Fruit fly (Drosophila melanogaster) whole organism, embryonic: ENCODE data around the gene Sf3b3.

ENCODE experiments used
- CG10543 ChIP-seq: fragments of 200-800 bp; sonication (Bioruptor generic); optimal IDR thresholded peaks from 3 replicates; lab custom pipeline; 2017; ENCODE audit warnings: missing biosample characterization, mild to moderate bottlenecking, missing genetic modification characterization, moderate library complexity
- CG11093 ChIP-seq: fragments of 200-800 bp; sonication (Bioruptor generic); IDR thresholded peaks from 3 replicates; pipeline ENCODE4 v1.3.6; 2022; ENCODE audit warnings: missing biosample characterization, missing genetic modification characterization
- CG11398 ChIP-seq: fragments of 200-800 bp; sonication (Bioruptor generic); optimal IDR thresholded peaks from 2 replicates; lab custom pipeline; 2016; ENCODE audit warnings: missing biosample characterization, missing genetic modification characterization
- CG13624 ChIP-seq: fragments of 200-800 bp; sonication (Bioruptor generic); optimal IDR thresholded peaks from 2 replicates; lab custom pipeline; 2016; ENCODE audit warnings: missing biosample characterization, missing genetic modification characterization
- CG15269 ChIP-seq: fragments of 200-800 bp; sonication (Bioruptor generic); optimal IDR thresholded peaks from 2 replicates; lab custom pipeline; 2018; ENCODE audit warnings: missing biosample characterization, mild to moderate bottlenecking, missing genetic modification characterization, moderate library complexity
- CG1647 ChIP-seq: fragments of 200-800 bp; sonication (Bioruptor generic); optimal IDR thresholded peaks from 3 replicates; lab custom pipeline; 2016; ENCODE audit warnings: missing biosample characterization, missing genetic modification characterization
- CG17612 ChIP-seq: fragments of 200-800 bp; sonication (Bioruptor generic); IDR thresholded peaks from 2 replicates; pipeline ENCODE4 v1.3.6; 2022; ENCODE audit warnings: missing biosample characterization, missing genetic modification characterization
- CG17802 ChIP-seq: fragments of 200-800 bp; sonication (Bioruptor generic); optimal IDR thresholded peaks from 2 replicates; lab custom pipeline; 2018; ENCODE audit warnings: missing biosample characterization, mild to moderate bottlenecking, missing genetic modification characterization, moderate library complexity
- CG31388 ChIP-seq: fragments of 200-800 bp; sonication (Bioruptor generic); optimal IDR thresholded peaks from 2 replicates; lab custom pipeline; 2016; ENCODE audit warnings: missing biosample characterization, missing genetic modification characterization
- CG32772 ChIP-seq: fragments of 200-800 bp; sonication (Bioruptor generic); IDR thresholded peaks from 2 replicates; pipeline ENCODE4 v1.3.6; 2022; ENCODE audit warnings: missing biosample characterization, missing genetic modification characterization
- CG3281 ChIP-seq: fragments of 200-800 bp; sonication (Bioruptor generic); optimal IDR thresholded peaks from 3 replicates; lab custom pipeline; 2017; ENCODE audit warnings: missing biosample characterization, mild to moderate bottlenecking, missing genetic modification characterization
- CG33557 ChIP-seq: fragments of 200-800 bp; sonication (Bioruptor generic); optimal IDR thresholded peaks from 2 replicates; lab custom pipeline; 2019; ENCODE audit warnings: missing biosample characterization, mild to moderate bottlenecking, missing genetic modification characterization, moderate library complexity
- CG4328 ChIP-seq: fragments of 200-800 bp; sonication (Bioruptor generic); optimal IDR thresholded peaks from 3 replicates; lab custom pipeline; 2017; ENCODE audit warnings: missing biosample characterization, missing genetic modification reagents, missing genetic modification characterization
- CG6254 ChIP-seq: fragments of 200-800 bp; sonication (Bioruptor generic); optimal IDR thresholded peaks from 3 replicates; lab custom pipeline; 2017; ENCODE audit warnings: mild to moderate bottlenecking, missing biosample characterization, missing genetic modification reagents, missing genetic modification characterization
- CG9609 ChIP-seq: fragments of 200-800 bp; sonication (Bioruptor generic); optimal IDR thresholded peaks from 3 replicates; lab custom pipeline; 2016; ENCODE audit warnings: missing biosample characterization, missing genetic modification characterization
- CG9932 ChIP-seq: fragments of 200-800 bp; sonication (Bioruptor generic); IDR thresholded peaks from 2 replicates; pipeline ENCODE4 v1.3.6; 2022; ENCODE audit warnings: missing biosample characterization, missing genetic modification characterization
- CrebB ChIP-seq: fragments of 200-800 bp; sonication (Bioruptor generic); optimal IDR thresholded peaks from 3 replicates; lab custom pipeline; 2018; ENCODE audit warnings: missing biosample characterization, mild to moderate bottlenecking, missing genetic modification characterization
- Doc2 ChIP-seq: fragments of 200-800 bp; sonication (Bioruptor generic); IDR thresholded peaks from 2 replicates; pipeline ENCODE4 v1.3.6; 2022; ENCODE audit warnings: missing biosample characterization, missing genetic modification characterization
- Drgx ChIP-seq: fragments of 200-800 bp; sonication (Bioruptor generic); IDR thresholded peaks from 2 replicates; pipeline ENCODE4 v1.3.6; 2022; ENCODE audit warnings: missing biosample characterization, missing genetic modification characterization
- E2f1 ChIP-seq: fragments of 200-800 bp; sonication (Bioruptor generic); IDR thresholded peaks from 2 replicates; pipeline ENCODE4 v1.3.6; 2022; ENCODE audit warnings: missing biosample characterization, missing genetic modification characterization
- Ets65A ChIP-seq: fragments of 200-800 bp; sonication (Bioruptor generic); peaks from one replicate; lab custom pipeline; 2016; ENCODE audit warnings: missing biosample characterization, missing genetic modification characterization
- Fer1 ChIP-seq: fragments of 200-800 bp; sonication (Bioruptor generic); optimal IDR thresholded peaks from 2 replicates; lab custom pipeline; 2017; ENCODE audit warnings: missing biosample characterization, mild to moderate bottlenecking, missing genetic modification characterization
- Gug ChIP-seq: fragments of 200-800 bp; sonication (Bioruptor generic); IDR thresholded peaks from 4 replicates; pipeline ENCODE4 v1.3.6; 2022; ENCODE audit warnings: missing biosample characterization, missing genetic modification characterization
- HmgD ChIP-seq: fragments of 200-800 bp; sonication (Bioruptor generic); optimal IDR thresholded peaks from 3 replicates; lab custom pipeline; 2016; ENCODE audit warnings: missing biosample characterization, missing genetic modification characterization
- Jarid2 ChIP-seq: fragments of 200-800 bp; sonication (Bioruptor generic); optimal IDR thresholded peaks from 3 replicates; lab custom pipeline; 2017; ENCODE audit warnings: mild to moderate bottlenecking, missing biosample characterization, missing genetic modification reagents, missing genetic modification characterization
- Mad ChIP-seq: fragments of 200-800 bp; sonication (Bioruptor generic); optimal IDR thresholded peaks from 2 replicates; lab custom pipeline; 2016; ENCODE audit warnings: missing biosample characterization, missing genetic modification characterization
- NC2β ChIP-seq: fragments of 200-800 bp; sonication (Bioruptor generic); optimal IDR thresholded peaks from 2 replicates; lab custom pipeline; 2016; ENCODE audit warnings: missing biosample characterization, missing genetic modification characterization
- Nf-YB ChIP-seq: fragments of 200-800 bp; sonication (Bioruptor generic); optimal IDR thresholded peaks from 3 replicates; lab custom pipeline; 2019; ENCODE audit warnings: missing biosample characterization, mild to moderate bottlenecking, missing genetic modification characterization, moderate library complexity
- Oaz ChIP-seq: fragments of 200-800 bp; sonication (Bioruptor generic); IDR thresholded peaks from 2 replicates; pipeline ENCODE4 v1.3.6; 2022; ENCODE audit warnings: missing biosample characterization, missing genetic modification characterization
- Oli ChIP-seq: fragments of 200-800 bp; sonication (Bioruptor generic); optimal IDR thresholded peaks from 2 replicates; lab custom pipeline; 2018; ENCODE audit warnings: missing biosample characterization, mild to moderate bottlenecking, missing genetic modification characterization, moderate library complexity
- Rx ChIP-seq: fragments of 200-800 bp; sonication (Bioruptor generic); IDR thresholded peaks from 2 replicates; pipeline ENCODE4 v1.3.6; 2022; ENCODE audit warnings: missing biosample characterization, missing genetic modification characterization
- amos ChIP-seq: fragments of 200-800 bp; sonication (Bioruptor generic); IDR thresholded peaks from 2 replicates; pipeline ENCODE4 v1.3.6; 2022; ENCODE audit warnings: missing biosample characterization, missing genetic modification characterization; ENCODE audit not compliant: partially characterized antibody
- croc ChIP-seq: fragments of 200-800 bp; sonication (Bioruptor generic); conservative IDR thresholded peaks from 3 replicates; pipeline ENCODE4 v1.3.6; 2022; ENCODE audit warnings: missing biosample characterization, missing genetic modification characterization
- danr ChIP-seq: fragments of 200-800 bp; sonication (Bioruptor generic); IDR thresholded peaks from 2 replicates; pipeline ENCODE4 v1.3.6; 2022; ENCODE audit warnings: missing biosample characterization, missing genetic modification characterization
- dysf ChIP-seq: fragments of 200-800 bp; sonication (Bioruptor generic); IDR thresholded peaks from 3 replicates; pipeline ENCODE4 v1.3.6; 2022; ENCODE audit warnings: missing biosample characterization, missing genetic modification characterization
- emc ChIP-seq: fragments of 200-800 bp; sonication (Bioruptor generic); optimal IDR thresholded peaks from 2 replicates; lab custom pipeline; 2016; ENCODE audit warnings: missing biosample characterization, missing genetic modification characterization
- exex ChIP-seq: fragments of 200-800 bp; sonication (Bioruptor generic); optimal IDR thresholded peaks from 4 replicates; lab custom pipeline; 2018; ENCODE audit warnings: missing biosample characterization, mild to moderate bottlenecking, missing genetic modification characterization, moderate library complexity
- fd3F ChIP-seq: fragments of 200-800 bp; sonication (Bioruptor generic); optimal IDR thresholded peaks from 2 replicates; lab custom pipeline; 2018; ENCODE audit warnings: missing biosample characterization, mild to moderate bottlenecking, missing genetic modification characterization, moderate library complexity
- fd64A ChIP-seq: fragments of 200-800 bp; sonication (Bioruptor generic); optimal IDR thresholded peaks from 3 replicates; lab custom pipeline; 2018; ENCODE audit warnings: missing biosample characterization, mild to moderate bottlenecking, missing genetic modification characterization
- gsb-n ChIP-seq: fragments of 200-800 bp; sonication (Bioruptor generic); optimal IDR thresholded peaks from 3 replicates; lab custom pipeline; 2018; ENCODE audit warnings: missing biosample characterization, mild to moderate bottlenecking, missing genetic modification characterization
- her ChIP-seq: fragments of 200-800 bp; sonication (Bioruptor generic); optimal IDR thresholded peaks from 2 replicates; lab custom pipeline; 2016; ENCODE audit warnings: missing biosample characterization, missing genetic modification characterization
- otp ChIP-seq: fragments of 200-800 bp; sonication (Bioruptor generic); IDR thresholded peaks from 3 replicates; pipeline ENCODE4, ENCODE4 v1.3.6; 2022; ENCODE audit warnings: missing biosample characterization, missing genetic modification characterization
- pfk ChIP-seq: fragments of 200-800 bp; sonication (Bioruptor generic); optimal IDR thresholded peaks from 2 replicates; lab custom pipeline; 2018; ENCODE audit warnings: missing biosample characterization, mild to moderate bottlenecking, missing genetic modification characterization, moderate library complexity
- pnt ChIP-seq: fragments of 200-800 bp; sonication (Bioruptor generic); optimal IDR thresholded peaks from 3 replicates; lab custom pipeline; 2016; ENCODE audit warnings: missing biosample characterization, missing genetic modification characterization
- sr ChIP-seq: fragments of 200-800 bp; sonication (Bioruptor generic); IDR thresholded peaks from 3 replicates; pipeline ENCODE4 v1.3.6; 2022; ENCODE audit warnings: missing biosample characterization, missing genetic modification characterization
- ssp ChIP-seq: fragments of 200-800 bp; sonication (Bioruptor generic); IDR thresholded peaks from 2 replicates; pipeline ENCODE4 v1.3.6; 2022; ENCODE audit warnings: missing biosample characterization, missing genetic modification characterization
- tap ChIP-seq: fragments of 200-800 bp; optimal IDR thresholded peaks from 3 replicates; lab custom pipeline; 2019; ENCODE audit warnings: missing biosample characterization, mild to moderate bottlenecking, missing genetic modification characterization, moderate library complexity
- trem ChIP-seq: fragments of 200-800 bp; optimal IDR thresholded peaks from 3 replicates; lab custom pipeline; 2019; ENCODE audit warnings: missing biosample characterization, mild to moderate bottlenecking, missing genetic modification characterization, moderate library complexity
- tx ChIP-seq: fragments of 200-800 bp; sonication (Bioruptor generic); optimal IDR thresholded peaks from 2 replicates; lab custom pipeline; 2016; ENCODE audit warnings: missing biosample characterization, missing genetic modification characterization
- zfh2 ChIP-seq: fragments of 200-800 bp; sonication (Bioruptor generic); optimal IDR thresholded peaks from 2 replicates; lab custom pipeline; 2016; ENCODE audit warnings: missing biosample characterization, missing genetic modification characterization

The Sf3b3 gene

DNA sequence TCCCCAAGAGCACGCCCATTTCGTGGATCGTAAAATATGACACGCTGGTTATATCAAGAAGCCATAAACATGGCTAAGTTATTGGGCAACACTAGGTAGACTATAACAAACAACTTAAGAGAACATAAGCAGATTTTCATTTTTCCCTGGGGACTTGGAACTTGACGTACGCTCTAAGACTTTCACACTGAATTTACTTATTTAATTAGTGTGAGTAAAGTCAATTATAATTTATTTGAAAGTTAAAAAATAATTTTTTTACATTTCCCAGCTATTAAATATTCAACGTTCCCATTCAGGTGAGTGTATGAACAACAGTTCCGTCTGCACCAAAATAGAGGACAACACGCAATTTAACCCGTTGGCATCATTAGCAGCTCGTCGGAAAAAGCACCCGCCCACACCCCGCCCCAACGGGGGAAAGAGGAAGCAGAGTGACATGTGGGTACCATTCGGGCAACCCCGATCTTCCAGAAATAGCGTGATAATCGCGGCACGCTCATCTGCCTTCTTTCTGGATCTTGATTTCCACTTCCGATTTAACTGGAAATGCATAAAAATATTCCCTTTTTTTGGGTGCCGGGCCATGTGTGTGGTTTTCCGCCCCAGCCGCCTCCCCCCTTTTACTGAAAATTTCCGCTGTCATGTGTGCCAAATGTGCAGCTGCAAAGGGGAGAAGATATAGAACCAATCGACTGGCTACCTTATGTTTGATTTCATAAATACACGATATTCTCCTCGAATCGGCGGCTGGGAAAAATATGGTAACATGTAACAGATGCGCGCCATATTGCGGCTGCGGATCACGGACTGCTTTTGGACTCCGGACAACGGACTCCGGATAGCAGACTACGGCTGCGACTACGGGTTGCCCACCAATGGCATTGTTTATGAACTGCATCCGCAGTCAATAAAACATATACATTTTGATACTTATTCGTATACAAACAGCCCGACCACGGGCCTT is 17.7 kb downstream of the Sf3b3 start (continued):
- TF ChIP-seq fd64A (GFP tag; lab: Kevin White, UChicago) = no peak
- TF ChIP-seq Oli (tag; lab: Kevin White, UChicago) = no peak
- TF ChIP-seq Doc2 (GFP tag; lab: Robert Waterston, UW) = no peak
- no peak for TF ChIP-seq CG6254
- peak; percentile 72 for TF ChIP-seq CG32772 (GFP tag; lab: Robert Waterston, UW)
- TF ChIP-seq dysf = peak; percentile 52; the same call in 2 of the 3 replicates
- TF ChIP-seq Mad (GFP tag; lab: Kevin White, UChicago) = no peak
- TF ChIP-seq Gug = no peak
- TF ChIP-seq croc (GFP tag; lab: Robert Waterston, UW) = no peak
- TF ChIP-seq CG13624 (GFP tag; lab: Kevin White, UChicago) = no peak
- TF ChIP-seq Nf-YB = no peak
- no peak for TF ChIP-seq otp (GFP tag; lab: Robert Waterston, UW)
- TF ChIP-seq CG11398 = no peak
- TF ChIP-seq CrebB = no peak
- no peak for TF ChIP-seq tx
- TF ChIP-seq CG3281 (GFP tag; lab: Kevin White, UChicago) = no peak
- TF ChIP-seq CG17612 = no peak
- no peak for TF ChIP-seq zfh2 (GFP tag; lab: Kevin White, UChicago)
- peak; percentile 48; the same call in 1 of the 3 replicates for TF ChIP-seq CG11093
- peak; percentile 55; the same call in 1 of the 2 replicates for TF ChIP-seq CG9932 (GFP tag; lab: Robert Waterston, UW)
- no peak for TF ChIP-seq Fer1 (GFP tag; lab: Kevin White, UChicago)
- no peak for TF ChIP-seq Jarid2 (GFP tag; lab: Kevin White, UChicago)
- no peak for TF ChIP-seq CG31388 (GFP tag; lab: Kevin White, UChicago)
- no peak for TF ChIP-seq CG17802 (tag; lab: Kevin White, UChicago)
- TF ChIP-seq Rx (GFP tag; lab: Robert Waterston, UW) = peak; percentile 33; the same call in 1 of the 2 replicates
- no peak for TF ChIP-seq CG33557 (GFP tag; lab: Kevin White, UChicago)
- TF ChIP-seq emc (GFP tag; lab: Kevin White, UChicago) = no peak
- TF ChIP-seq trem (tag; lab: Kevin White, UChicago) = no peak
- TF ChIP-seq CG9609 (GFP tag; lab: Kevin White, UChicago) = no peak
- TF ChIP-seq CG10543 (GFP tag; lab: Kevin White, UChicago) = peak; percentile 7
- no peak for TF ChIP-seq fd3F (GFP tag; lab: Kevin White, UChicago)
- TF ChIP-seq Oaz = no peak
- no peak for TF ChIP-seq pfk (GFP tag; lab: Kevin White, UChicago)
- TF ChIP-seq her (GFP tag; lab: Kevin White, UChicago) = no peak
- TF ChIP-seq pnt (GFP tag; lab: Kevin White, UChicago) = no peak
- TF ChIP-seq E2f1 (GFP tag; lab: Robert Waterston, UW) = peak; percentile 63
- TF ChIP-seq amos (GFP tag; lab: Robert Waterston, UW) = no peak
- no peak for TF ChIP-seq CG1647 (GFP tag; lab: Kevin White, UChicago)
- TF ChIP-seq ssp (GFP tag; lab: Robert Waterston, UW) = no peak
- no peak for TF ChIP-seq exex (tag; lab: Kevin White, UChicago)
- TF ChIP-seq NC2β (GFP tag; lab: Kevin White, UChicago) = no peak
- TF ChIP-seq Ets65A (GFP tag; lab: Kevin White, UChicago) = no peak
- TF ChIP-seq sr = peak; percentile 89
- peak; percentile 53 for TF ChIP-seq CG15269
- no peak for TF ChIP-seq HmgD
- TF ChIP-seq danr (GFP tag; lab: Robert Waterston, UW) = no peak
- TF ChIP-seq CG4328 = peak; percentile 15
- TF ChIP-seq gsb-n (tag; lab: Kevin White, UChicago) = no peak
- TF ChIP-seq Drgx (GFP tag; lab: Robert Waterston, UW) = no peak
- peak; percentile 38 for TF ChIP-seq tap
